Fruit fly (Drosophila melanogaster): ENCODE results near the gene PNUTS.

The PNUTS gene

dm6 chr2L:877002-877401 lies 6.7 kb downstream of the PNUTS start, which contains the start of gene ninaA:
ninaA (plus strand) TSS chr2L:877302.
- TF ChIP-seq tj (GFP tag; optimal IDR thresholded peaks at IDR 0.05), result no peak
- TF ChIP-seq bab1 (GFP tag; optimal IDR thresholded peaks at IDR 0.05), result no peak
- TF ChIP-seq toe (GFP tag; optimal IDR thresholded peaks at IDR 0.05), result no peak
- no peak for TF ChIP-seq kay (GFP tag; ENCODE audit: borderline replicate concordance)
- TF ChIP-seq CG7045 (GFP tag; optimal IDR thresholded peaks at IDR 0.05), result no peak
- TF ChIP-seq CG11617 (GFP tag; optimal IDR thresholded peaks at IDR 0.05), result no peak
- TF ChIP-seq Crg-1 (GFP tag; optimal IDR thresholded peaks at IDR 0.05), result no peak
- no peak for TF ChIP-seq CG12768 (GFP tag; optimal IDR thresholded peaks at IDR 0.05)
- TF ChIP-seq Clk (GFP tag; optimal IDR thresholded peaks at IDR 0.05), result no peak
- no peak for TF ChIP-seq CG5204 (GFP tag; optimal IDR thresholded peaks at IDR 0.05)
- no peak for TF ChIP-seq cnc (optimal IDR thresholded peaks at IDR 0.05)

dm6 chr2L:884970-885369 lies 14.7 kb downstream of the PNUTS start, which contains the start of gene CG15824:
CG15824 (minus strand) TSS chr2L:885141.
- TF ChIP-seq Hr96 (GFP tag; optimal IDR thresholded peaks at IDR 0.05) (no peak), pad (GFP tag; optimal IDR thresholded peaks at IDR 0.05) (no peak), cnc (optimal IDR thresholded peaks at IDR 0.05) (no peak), CG12768 (GFP tag; optimal IDR thresholded peaks at IDR 0.05) (no peak), bab1 (GFP tag; optimal IDR thresholded peaks at IDR 0.05) (no peak), tj (GFP tag; optimal IDR thresholded peaks at IDR 0.05) (no peak), Crg-1 (GFP tag; optimal IDR thresholded peaks at IDR 0.05) (no peak), Mnt (GFP tag; optimal IDR thresholded peaks at IDR 0.05) (no peak), CG14711 (tag; optimal IDR thresholded peaks at IDR 0.05) (no peak), CG7101 (tag; optimal IDR thresholded peaks at IDR 0.05) (no peak), cic (GFP tag; optimal IDR thresholded peaks at IDR 0.05) (no peak), CG11617 (GFP tag; optimal IDR thresholded peaks at IDR 0.05) (no peak), toe (GFP tag; optimal IDR thresholded peaks at IDR 0.05) (no peak), Clk (GFP tag; optimal IDR thresholded peaks at IDR 0.05) (no peak), CG1620 (GFP tag; optimal IDR thresholded peaks at IDR 0.05) (no peak), kay (GFP tag; ENCODE audit: borderline replicate concordance) (no peak), ovo (GFP tag; optimal IDR thresholded peaks at IDR 0.05) (no peak)

dm6 chr2L:886743-887142 lies 16.5 kb downstream of the PNUTS start:
- TF ChIP-seq cnc (optimal IDR thresholded peaks at IDR 0.05) (no peak), cic (GFP tag; optimal IDR thresholded peaks at IDR 0.05) (no peak), CG11617 (GFP tag; optimal IDR thresholded peaks at IDR 0.05) (no peak), CG1620 (GFP tag; optimal IDR thresholded peaks at IDR 0.05) (no peak)

- no peak for TF ChIP-seq CG14711 (tag; optimal IDR thresholded peaks at IDR 0.05)
- no peak for TF ChIP-seq Crg-1 (GFP tag; optimal IDR thresholded peaks at IDR 0.05)
- TF ChIP-seq Mnt (GFP tag; optimal IDR thresholded peaks at IDR 0.05), result no peak
- TF ChIP-seq Hr96 (GFP tag; optimal IDR thresholded peaks at IDR 0.05), result no peak
- no peak for TF ChIP-seq pad (GFP tag; optimal IDR thresholded peaks at IDR 0.05)
- no peak for TF ChIP-seq bab1 (GFP tag; optimal IDR thresholded peaks at IDR 0.05)
- TF ChIP-seq CG1620 (GFP tag; optimal IDR thresholded peaks at IDR 0.05), result no peak
- no peak for TF ChIP-seq cnc (optimal IDR thresholded peaks at IDR 0.05)
- no peak for TF ChIP-seq CG12768 (GFP tag; optimal IDR thresholded peaks at IDR 0.05)
- no peak for TF ChIP-seq toe (GFP tag; optimal IDR thresholded peaks at IDR 0.05)
- no peak for TF ChIP-seq CG7045 (GFP tag; optimal IDR thresholded peaks at IDR 0.05)
- TF ChIP-seq CG7101 (tag; optimal IDR thresholded peaks at IDR 0.05), result no peak
- TF ChIP-seq CG5204 (GFP tag; optimal IDR thresholded peaks at IDR 0.05), result no peak
- TF ChIP-seq CG11617 (GFP tag; optimal IDR thresholded peaks at IDR 0.05), result no peak
- no peak for TF ChIP-seq ovo (GFP tag; optimal IDR thresholded peaks at IDR 0.05)
- TF ChIP-seq Clk (GFP tag; optimal IDR thresholded peaks at IDR 0.05), result no peak
- TF ChIP-seq cic (GFP tag; optimal IDR thresholded peaks at IDR 0.05), result no peak
Measured at dm6 chr2L:887788-888187, 17.5 kb downstream of the PNUTS start.

dm6 chr2L:889799-890198 lies 19.5 kb downstream of the PNUTS start:
- TF ChIP-seq ovo (GFP tag; optimal IDR thresholded peaks at IDR 0.05), result no peak
- TF ChIP-seq Crg-1 (GFP tag; optimal IDR thresholded peaks at IDR 0.05), result no peak
- no peak for TF ChIP-seq CG7101 (tag; optimal IDR thresholded peaks at IDR 0.05)
- TF ChIP-seq Clk (GFP tag; optimal IDR thresholded peaks at IDR 0.05), result no peak

dm6 chr2L:892461-892860 lies 22.2 kb downstream of the PNUTS start:
- no peak for TF ChIP-seq ovo (GFP tag; optimal IDR thresholded peaks at IDR 0.05)
- no peak for TF ChIP-seq Mnt (GFP tag; optimal IDR thresholded peaks at IDR 0.05)
- no peak for TF ChIP-seq Clk (GFP tag; optimal IDR thresholded peaks at IDR 0.05)
- no peak for TF ChIP-seq Hr96 (GFP tag; optimal IDR thresholded peaks at IDR 0.05)
- TF ChIP-seq CG14711 (tag; optimal IDR thresholded peaks at IDR 0.05), result no peak
- no peak for TF ChIP-seq CG33017 (tag; optimal IDR thresholded peaks at IDR 0.05)
- no peak for TF ChIP-seq bab1 (GFP tag; optimal IDR thresholded peaks at IDR 0.05)
- no peak for TF ChIP-seq Crg-1 (GFP tag; optimal IDR thresholded peaks at IDR 0.05)
- TF ChIP-seq CG12768 (GFP tag; optimal IDR thresholded peaks at IDR 0.05), result no peak
- TF ChIP-seq CG7045 (GFP tag; optimal IDR thresholded peaks at IDR 0.05), result no peak
- no peak for TF ChIP-seq CG1620 (GFP tag; optimal IDR thresholded peaks at IDR 0.05)

dm6 chr2L:893171-893570 lies 22.9 kb downstream of the PNUTS start:
- TF ChIP-seq CG7045 (GFP tag; optimal IDR thresholded peaks at IDR 0.05), result no peak
- no peak for TF ChIP-seq pad (GFP tag; optimal IDR thresholded peaks at IDR 0.05)
- TF ChIP-seq CG7101 (tag; optimal IDR thresholded peaks at IDR 0.05), result no peak
- no peak for TF ChIP-seq tj (GFP tag; optimal IDR thresholded peaks at IDR 0.05)
- TF ChIP-seq CG11617 (GFP tag; optimal IDR thresholded peaks at IDR 0.05), result no peak
- TF ChIP-seq Hr96 (GFP tag; optimal IDR thresholded peaks at IDR 0.05), result no peak
- no peak for TF ChIP-seq Mnt (GFP tag; optimal IDR thresholded peaks at IDR 0.05)
- TF ChIP-seq CG33017 (tag; optimal IDR thresholded peaks at IDR 0.05), result no peak
- TF ChIP-seq CG14711 (tag; optimal IDR thresholded peaks at IDR 0.05), result no peak
- TF ChIP-seq Clk (GFP tag; optimal IDR thresholded peaks at IDR 0.05), result no peak
- no peak for TF ChIP-seq ovo (GFP tag; optimal IDR thresholded peaks at IDR 0.05)
